Worm (Caenorhabditis elegans): ENCODE measurements around the gene srw-1.

Gene srw-1

DNA sequence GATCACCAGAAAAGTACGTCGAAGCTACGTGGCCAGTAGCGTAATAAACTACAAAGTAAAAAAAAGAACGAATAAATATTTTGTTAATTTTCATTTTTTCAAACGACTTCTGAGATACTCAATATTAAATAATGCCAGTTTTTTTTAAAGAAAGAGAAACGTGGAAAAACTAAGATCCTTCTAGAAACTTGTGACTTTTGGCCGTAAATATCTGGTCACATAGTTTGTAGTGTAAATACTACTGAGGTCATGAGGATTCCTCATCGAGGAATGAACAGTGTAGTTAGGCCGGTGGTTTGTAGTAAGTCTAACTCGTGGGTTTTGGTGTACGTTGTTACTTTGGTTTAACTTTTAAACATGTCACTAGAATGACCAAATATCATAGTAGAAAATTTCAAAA is 30.0 kb upstream of the srw-1 start:
- TF ChIP-seq hlh-30 (tag; optimal IDR thresholded peaks at IDR 0.05; ENCODE audit: insufficient read depth), result peak; percentile 43
- TF ChIP-seq nhr-28 (tag; optimal IDR thresholded peaks at IDR 0.05), result peak; percentile 74

DNA sequence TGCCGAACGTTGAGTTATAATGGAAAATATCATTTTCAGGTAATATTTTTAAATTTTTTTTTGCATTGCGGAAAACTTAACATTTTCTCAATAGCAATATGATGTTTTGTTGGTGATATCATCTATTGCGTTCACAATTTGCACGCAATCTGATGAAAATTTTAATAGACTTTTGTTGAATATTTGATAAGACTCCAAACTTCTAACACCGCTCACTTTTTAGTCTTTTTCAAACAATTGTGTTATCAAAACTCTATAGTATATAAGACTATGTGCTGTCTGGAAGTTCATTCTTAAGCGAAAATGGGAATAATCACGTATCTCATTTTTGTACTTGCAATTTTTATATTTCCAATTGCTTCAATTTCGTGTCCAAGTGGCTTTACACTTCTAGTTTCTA is 22.6 kb upstream of the srw-1 start, which contains the start of gene clec-47:
clec-47 (plus strand) TSS at position 301 of the 400 bp plus-strand sequence.
- TF ChIP-seq madf-5 (GFP tag; IDR thresholded peaks at IDR 0.05), result no peak
- TF ChIP-seq nhr-28 (tag; optimal IDR thresholded peaks at IDR 0.05), result peak; percentile 19
- TF ChIP-seq hif-1 (tag; optimal IDR thresholded peaks at IDR 0.05), result peak in 1 of 2 experiments; percentile 31

ce11 chrV:15179757-15180156 is 18.3 kb upstream of the srw-1 start, which contains the start of gene T09F5.10:
Gene T09F5.10, plus strand, starts transcription at chrV:15180057.
- TF ChIP-seq hif-1 (tag; optimal IDR thresholded peaks at IDR 0.05) (no peak), zfp-3 (GFP tag; conservative IDR thresholded peaks at IDR 0.05) (no peak), spr-1 (tag; optimal IDR thresholded peaks at IDR 0.05) (no peak), nhr-77 (tag; optimal IDR thresholded peaks at IDR 0.05) (no peak), mep-1 (tag; optimal IDR thresholded peaks at IDR 0.05) (no peak), unc-39 (tag; optimal IDR thresholded peaks at IDR 0.05) (no peak), daf-16 (GFP tag; optimal IDR thresholded peaks at IDR 0.05) (no peak), daf-16 (tag; optimal IDR thresholded peaks at IDR 0.05) (no peak), nhr-237 (tag; optimal IDR thresholded peaks at IDR 0.05) (no peak), madf-5 (GFP tag; IDR thresholded peaks at IDR 0.05) (no peak), set-16 (GFP tag; IDR thresholded peaks at IDR 0.05) (no peak), skn-1 (tag; optimal IDR thresholded peaks at IDR 0.05) (no peak), lin-38 (GFP tag; IDR thresholded peaks at IDR 0.05) (no peak), zag-1 (tag; optimal IDR thresholded peaks at IDR 0.05) (no peak), Y75B8A.6 (GFP tag; IDR thresholded peaks at IDR 0.05) (no peak), ama-1 (optimal IDR thresholded peaks at IDR 0.05) (no peak), jun-1 (tag; optimal IDR thresholded peaks at IDR 0.05) (no peak), dmd-9 (GFP tag; IDR thresholded peaks at IDR 0.05) (no peak), T26A8.4 (GFP tag; IDR thresholded peaks at IDR 0.05) (no peak), R02D3.7 (tag; optimal IDR thresholded peaks at IDR 0.05) (no peak)

ce11 chrV:15181899-15182298 is 16.2 kb upstream of the srw-1 start:
- TF ChIP-seq gei-8 (GFP tag; optimal IDR thresholded peaks at IDR 0.05), result no peak
- TF ChIP-seq ceh-32 (tag; optimal IDR thresholded peaks at IDR 0.05; ENCODE audit: poor library complexity), result no peak
- TF ChIP-seq ZK337.2 (GFP tag; IDR thresholded peaks at IDR 0.05), result no peak
- TF ChIP-seq madf-5 (GFP tag; IDR thresholded peaks at IDR 0.05), result no peak
- no peak for TF ChIP-seq D1046.2 (GFP tag; IDR thresholded peaks at IDR 0.05)
- no peak for TF ChIP-seq nhr-6 (tag; optimal IDR thresholded peaks at IDR 0.05)
- TF ChIP-seq ama-1 (optimal IDR thresholded peaks at IDR 0.05), result no peak
- no peak for TF ChIP-seq daf-8 (GFP tag; IDR thresholded peaks at IDR 0.05)
- TF ChIP-seq daf-19 (GFP tag; conservative IDR thresholded peaks at IDR 0.05), result no peak
- TF ChIP-seq vab-7 (GFP tag; IDR thresholded peaks at IDR 0.05), result no peak
- no peak for TF ChIP-seq mxl-3 (GFP tag; optimal IDR thresholded peaks at IDR 0.05)
- no peak for TF ChIP-seq Y48G9A.11 (GFP tag; IDR thresholded peaks at IDR 0.05)
- TF ChIP-seq ZK546.5 (tag; optimal IDR thresholded peaks at IDR 0.05), result no peak
- no peak for TF ChIP-seq unc-62 (GFP tag; optimal IDR thresholded peaks at IDR 0.05 in 1 of 2)
- TF ChIP-seq unc-62 (tag; optimal IDR thresholded peaks at IDR 0.05), result no peak

DNA sequence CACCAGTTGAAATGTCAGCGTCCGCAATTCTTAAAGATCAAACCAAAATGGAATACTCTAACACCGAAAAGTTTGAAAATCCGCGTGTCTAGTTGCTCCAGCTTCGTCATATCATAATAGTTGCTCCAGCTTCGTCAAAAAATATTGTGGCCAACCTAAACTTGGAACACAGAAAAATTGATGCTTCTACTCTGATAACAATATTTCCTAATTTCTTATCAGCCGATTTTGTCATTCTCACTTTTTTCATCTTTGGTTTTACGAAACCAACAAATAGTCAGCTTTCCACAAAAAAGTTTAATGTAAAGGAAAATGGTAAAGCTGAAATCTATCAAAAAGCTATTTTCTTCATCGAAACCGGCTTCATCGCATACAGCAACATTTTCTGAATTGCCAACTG is 15.6 kb upstream of the srw-1 start, which contains the start of gene fbxa-84:
fbxa-84 (plus strand) TSS at position 34 of the 400 bp plus-strand sequence.
- TF ChIP-seq dve-1 (tag; optimal IDR thresholded peaks at IDR 0.05; ENCODE audit: insufficient read depth) (peak; percentile 2), nhr-28 (tag; optimal IDR thresholded peaks at IDR 0.05) (peak; percentile 10), ces-1 (GFP tag; optimal IDR thresholded peaks at IDR 0.05) (no peak), pqm-1 (tag; optimal IDR thresholded peaks at IDR 0.05) (peak; percentile 9), dmd-6 (GFP tag; IDR thresholded peaks at IDR 0.05) (peak; percentile 33; the same call in 1 of the 2 replicates)

Measured in whole organism, L4 larva.